Worm (Caenorhabditis elegans): Measurements from ENCODE around the gene ugt-30.

Gene ugt-30

DNA sequence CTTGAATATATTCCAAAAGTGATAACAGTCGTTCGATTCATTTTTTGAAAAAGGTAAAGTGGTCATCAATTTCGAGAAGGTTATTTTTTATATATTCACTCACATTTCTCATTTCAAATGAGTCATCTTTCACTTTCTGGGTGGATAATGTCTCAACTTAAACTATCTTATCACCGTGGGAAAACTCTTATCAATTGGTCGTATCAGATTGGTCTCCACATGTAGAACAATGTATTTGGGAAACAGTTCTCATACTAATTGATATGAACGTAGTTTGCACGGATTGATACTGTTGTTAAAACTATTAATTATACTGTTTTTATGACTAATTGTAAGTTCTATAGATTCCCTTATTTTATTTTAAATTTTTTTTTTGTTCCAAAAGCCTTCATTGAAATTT, 8.8 kb upstream of the ugt-30 start:
- TF ChIP-seq fos-1 (tag; optimal IDR thresholded peaks at IDR 0.05) = peak; percentile 85
- TF ChIP-seq ceh-16 (tag; optimal IDR thresholded peaks at IDR 0.05) = no peak
- TF ChIP-seq nhr-25 (tag; optimal IDR thresholded peaks at IDR 0.05) = no peak

DNA sequence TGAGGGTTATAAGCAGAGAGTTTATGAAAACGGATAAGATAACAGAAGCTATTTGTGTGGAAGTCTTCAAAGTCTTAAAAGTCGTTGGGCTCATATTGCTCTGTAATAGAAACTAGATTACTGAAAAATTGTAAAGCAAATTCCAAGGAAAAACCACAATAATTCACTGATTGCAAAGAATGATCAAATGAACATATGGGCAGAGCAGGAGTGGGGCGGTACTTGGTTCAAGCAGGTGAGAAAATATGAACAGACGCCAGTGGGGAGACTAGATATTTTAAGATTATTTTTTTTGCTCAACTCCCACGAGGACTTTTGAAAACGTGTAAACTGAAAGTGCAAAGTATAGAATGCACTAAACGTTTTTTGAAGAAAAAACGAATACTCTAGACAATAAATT, 7.4 kb upstream of the ugt-30 start, which contains the start of gene str-171:
TSS of gene str-171 (minus strand) at position 101 of the 400 bp plus-strand sequence.
- TF ChIP-seq ztf-11 (tag; optimal IDR thresholded peaks at IDR 0.05) (no peak), aly-2 (tag; optimal IDR thresholded peaks at IDR 0.05) (no peak), skn-1 (tag; optimal IDR thresholded peaks at IDR 0.05) (no peak), dmd-4 (tag; optimal IDR thresholded peaks at IDR 0.05) (no peak), nhr-21 (tag; optimal IDR thresholded peaks at IDR 0.05) (no peak), egl-27 (tag; optimal IDR thresholded peaks at IDR 0.05) (no peak), nhr-6 (tag; optimal IDR thresholded peaks at IDR 0.05) (no peak), lin-13 (GFP tag; optimal IDR thresholded peaks at IDR 0.05) (no peak), crh-2 (tag; optimal IDR thresholded peaks at IDR 0.05) (no peak), unc-55 (GFP tag; optimal IDR thresholded peaks at IDR 0.05) (no peak), alr-1 (tag; optimal IDR thresholded peaks at IDR 0.05) (no peak)

DNA sequence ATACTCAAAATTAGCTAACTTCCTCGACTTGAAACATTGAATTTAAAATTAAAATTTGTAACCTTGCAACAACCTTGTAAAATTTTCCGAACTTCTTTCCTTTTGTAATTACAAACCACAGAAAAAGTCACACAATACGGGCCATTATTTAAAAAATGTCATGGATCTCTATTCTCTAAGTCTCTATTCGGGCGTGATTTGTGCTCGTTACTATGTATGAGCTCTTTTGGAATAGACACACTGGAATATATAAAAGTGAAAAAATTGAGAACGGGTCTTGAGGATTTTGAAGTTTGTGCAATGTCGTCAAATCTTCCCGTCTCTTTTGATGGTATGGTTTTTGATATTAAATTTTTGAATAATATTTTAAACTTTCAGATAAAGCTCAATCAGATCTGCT, 2.9 kb upstream of the ugt-30 start, which contains the start of gene srr-7:
TSS of gene srr-7 (plus strand) at position 301 of the 400 bp plus-strand sequence.
- TF ChIP-seq elt-3 (tag; optimal IDR thresholded peaks at IDR 0.05) (no peak), mdl-1 (tag; optimal IDR thresholded peaks at IDR 0.05) (no peak), R02D3.7 (tag; optimal IDR thresholded peaks at IDR 0.05) (no peak), lsy-2 (tag; optimal IDR thresholded peaks at IDR 0.05) (no peak), sma-3 (GFP tag; optimal IDR thresholded peaks at IDR 0.05) (no peak), nhr-77 (tag; optimal IDR thresholded peaks at IDR 0.05) (no peak), elt-1 (tag; optimal IDR thresholded peaks at IDR 0.05) (no peak), crh-2 (tag; optimal IDR thresholded peaks at IDR 0.05) (no peak), snpc-4 (tag; optimal IDR thresholded peaks at IDR 0.05) (no peak), ztf-11 (tag; optimal IDR thresholded peaks at IDR 0.05) (no peak), F13H6.1 (tag; optimal IDR thresholded peaks at IDR 0.05) (no peak), nhr-21 (tag; optimal IDR thresholded peaks at IDR 0.05) (no peak), ceh-16 (tag; optimal IDR thresholded peaks at IDR 0.05) (no peak), nhr-11 (tag; optimal IDR thresholded peaks at IDR 0.05) (no peak), ztf-4 (tag; optimal IDR thresholded peaks at IDR 0.05) (no peak), fos-1 (tag; optimal IDR thresholded peaks at IDR 0.05) (no peak)

DNA sequence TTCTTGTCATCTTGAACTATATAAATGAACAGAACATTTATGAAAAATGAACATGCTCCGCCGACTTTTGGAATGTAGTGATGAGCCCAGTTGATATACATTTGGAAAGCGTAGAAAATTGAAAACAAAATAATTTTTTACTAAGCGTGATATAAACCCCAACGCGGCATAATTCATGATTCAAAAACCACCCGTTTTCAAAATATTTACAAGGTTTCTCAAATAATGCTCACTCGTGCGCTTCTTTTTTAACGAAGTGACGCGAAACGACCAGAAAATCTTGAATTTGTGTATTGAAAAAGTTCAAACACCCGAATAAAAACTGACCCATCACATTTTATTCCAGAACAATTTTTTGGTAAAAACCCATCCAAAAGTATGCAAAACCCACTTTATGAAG, 2.4 kb upstream of the ugt-30 start, which contains the start of gene srj-27:
TSS of gene srj-27 (minus strand) at position 101 of the 400 bp plus-strand sequence.
- TF ChIP-seq mdl-1 (tag; optimal IDR thresholded peaks at IDR 0.05) = no peak
- no peak for TF ChIP-seq nhr-77 (tag; optimal IDR thresholded peaks at IDR 0.05)
- no peak for TF ChIP-seq nhr-10 (tag; optimal IDR thresholded peaks at IDR 0.05)
- TF ChIP-seq nhr-11 (tag; optimal IDR thresholded peaks at IDR 0.05) = no peak
- TF ChIP-seq ztf-4 (tag; optimal IDR thresholded peaks at IDR 0.05) = no peak
- no peak for TF ChIP-seq nhr-21 (tag; optimal IDR thresholded peaks at IDR 0.05)
- no peak for TF ChIP-seq sma-9 (GFP tag; optimal IDR thresholded peaks at IDR 0.05)
- no peak for TF ChIP-seq sma-9 (tag; optimal IDR thresholded peaks at IDR 0.05)
- TF ChIP-seq C34F6.9 (tag; optimal IDR thresholded peaks at IDR 0.05) = no peak
- no peak for TF ChIP-seq gmeb-1 (tag; optimal IDR thresholded peaks at IDR 0.05)
- TF ChIP-seq fos-1 (tag; optimal IDR thresholded peaks at IDR 0.05) = no peak
- no peak for TF ChIP-seq snpc-4 (tag; optimal IDR thresholded peaks at IDR 0.05)
- TF ChIP-seq Y55F3AM.14 (GFP tag; optimal IDR thresholded peaks at IDR 0.05) = no peak
- TF ChIP-seq aly-2 (tag; optimal IDR thresholded peaks at IDR 0.05) = no peak
- no peak for TF ChIP-seq ceh-16 (tag; optimal IDR thresholded peaks at IDR 0.05)
- TF ChIP-seq blmp-1 (tag; optimal IDR thresholded peaks at IDR 0.05; ENCODE audit: insufficient read depth) = no peak
- no peak for TF ChIP-seq nhr-237 (tag; optimal IDR thresholded peaks at IDR 0.05)

DNA sequence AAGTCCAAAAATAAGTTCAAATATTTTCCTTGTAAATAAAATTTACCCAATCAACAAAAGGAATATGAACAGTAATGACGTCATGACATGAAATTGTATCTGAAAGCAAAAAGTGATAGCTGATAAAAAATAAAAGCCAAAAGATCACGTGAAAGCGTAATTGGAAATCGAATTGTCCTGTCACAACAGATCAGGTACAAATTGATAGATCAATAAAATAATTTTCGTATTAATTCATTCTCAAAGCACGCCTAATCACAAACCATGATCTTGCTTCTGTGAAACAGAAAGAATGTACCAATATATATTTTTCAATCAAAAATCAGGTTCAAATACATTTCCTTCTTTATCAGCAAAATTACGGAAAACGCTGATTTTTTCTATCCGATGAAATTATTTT, 5.5 kb downstream of the ugt-30 start, which contains the start of gene flor-1:
TSS of gene flor-1 (minus strand) at position 101 of the 400 bp plus-strand sequence.
- TF ChIP-seq ztf-4 (tag; optimal IDR thresholded peaks at IDR 0.05) (no peak), elt-3 (tag; optimal IDR thresholded peaks at IDR 0.05) (no peak), sma-9 (GFP tag; optimal IDR thresholded peaks at IDR 0.05) (no peak), sma-9 (tag; optimal IDR thresholded peaks at IDR 0.05) (no peak), lin-11 (tag; optimal IDR thresholded peaks at IDR 0.05) (no peak), unc-62 (GFP tag; optimal IDR thresholded peaks at IDR 0.05) (no peak), lin-13 (GFP tag; optimal IDR thresholded peaks at IDR 0.05) (no peak), nhr-21 (tag; optimal IDR thresholded peaks at IDR 0.05) (no peak), mbf-1 (tag; optimal IDR thresholded peaks at IDR 0.05) (no peak), aly-2 (tag; optimal IDR thresholded peaks at IDR 0.05) (no peak)

Data from whole organism, L2 larva.